Worm (Caenorhabditis elegans) whole organism, L4 larva: ENCODE data around the gene ima-3.

ENCODE experiments used
- ceh-82 ChIP-seq: sonication (generic microtip); optimal IDR thresholded peaks from 2 replicates; lab custom pipeline; 2017; ENCODE audit warnings: missing biosample characterization, missing genetic modification characterization
- nhr-102 ChIP-seq: sonication (generic microtip); optimal IDR thresholded peaks from 2 replicates; lab custom pipeline; 2016; ENCODE audit warnings: mild to moderate bottlenecking, missing genetic modification characterization, moderate library complexity, missing compliant biosample characterization
- pqm-1 ChIP-seq: sonication (generic microtip); optimal IDR thresholded peaks from 2 replicates; lab custom pipeline; 2017; ENCODE audit warnings: missing biosample characterization, missing genetic modification characterization
- zag-1 ChIP-seq: fragments of 150-350 bp; optimal IDR thresholded peaks from 2 replicates; lab custom pipeline; 2014; ENCODE audit warnings: missing biosample characterization, missing genetic modification characterization

DNA sequence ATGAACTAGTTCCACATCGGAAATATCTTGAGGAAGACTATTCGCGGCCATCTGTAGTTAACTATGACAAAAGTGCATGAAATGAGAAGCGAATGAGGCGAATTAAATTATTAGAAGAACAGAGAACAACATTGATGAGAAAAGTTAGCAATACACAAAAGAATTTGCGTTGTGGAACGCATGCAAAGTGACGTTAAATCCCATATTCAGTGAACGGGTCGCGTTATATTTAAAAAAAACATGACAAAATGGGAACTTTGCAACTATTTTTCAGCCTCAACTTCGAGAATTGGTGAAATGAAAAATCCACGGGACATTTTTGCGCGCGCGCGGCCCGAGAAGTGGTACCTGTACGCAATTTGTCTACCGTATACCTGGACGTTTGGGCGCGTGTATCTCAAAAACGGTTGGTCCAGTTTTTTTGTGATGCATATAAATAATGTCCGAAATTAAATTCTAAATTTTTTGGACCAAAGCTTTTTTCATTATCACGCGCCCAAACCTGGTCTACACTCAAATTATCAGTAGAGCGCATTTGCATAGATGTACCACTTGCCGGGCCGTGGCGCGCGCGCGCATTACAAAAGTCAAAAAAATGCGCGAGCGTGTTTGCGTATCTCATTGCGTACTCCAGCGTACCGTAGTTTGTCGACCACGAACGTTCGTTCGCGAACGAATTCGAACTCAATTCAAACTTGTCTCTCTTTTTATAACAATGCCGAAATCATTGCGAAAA, 13.5 kb downstream of the ima-3 start, which contains the start of the genes cdd-2 and oef-1:
- TF ChIP-seq pqm-1 (tag; lab: Kevin White, UChicago) (no peak), ceh-82 (tag; lab: Kevin White, UChicago) (no peak), nhr-102 (tag; lab: Kevin White, UChicago) (no peak), zag-1 (no peak)
